Fruit fly (Drosophila melanogaster) whole organism, embryonic: ENCODE results near the gene CG11668.

Experiments used
- Abd-B ChIP-seq: fragments of 200-800 bp; sonication (Bioruptor generic); optimal IDR thresholded peaks from 2 replicates; lab custom pipeline; 2018; ENCODE audit warnings: missing biosample characterization, mild to moderate bottlenecking, missing genetic modification characterization, moderate library complexity
- Aef1 ChIP-seq: fragments of 200-800 bp; sonication (Bioruptor generic); IDR thresholded peaks from 3 replicates; pipeline ENCODE4 v1.3.6; 2022; ENCODE audit warnings: missing biosample characterization, missing genetic modification characterization
- Atf3 ChIP-seq: fragments of 200-800 bp; sonication (Bioruptor generic); optimal IDR thresholded peaks from 3 replicates; lab custom pipeline; 2016; ENCODE audit warnings: missing biosample characterization, missing genetic modification characterization
- Bteb2 ChIP-seq: fragments of 200-800 bp; sonication (Bioruptor generic); optimal IDR thresholded peaks from 2 replicates; lab custom pipeline; 2016; ENCODE audit warnings: missing biosample characterization, missing genetic modification characterization
- CG11247 ChIP-seq: fragments of 200-800 bp; sonication (Bioruptor generic); IDR thresholded peaks from 2 replicates; pipeline ENCODE4 v1.3.6; 2022; ENCODE audit warnings: missing biosample characterization, missing genetic modification characterization
- CG13287 ChIP-seq: fragments of 200-800 bp; sonication (Bioruptor generic); IDR thresholded peaks from 2 replicates; pipeline ENCODE4 v1.3.6; 2022; ENCODE audit warnings: missing biosample characterization, missing genetic modification characterization; ENCODE audit not compliant: partially characterized antibody
- CG13624 ChIP-seq: fragments of 200-800 bp; sonication (Bioruptor generic); optimal IDR thresholded peaks from 2 replicates; lab custom pipeline; 2016; ENCODE audit warnings: missing biosample characterization, missing genetic modification characterization
- CG14710 ChIP-seq: fragments of 200-800 bp; sonication (Bioruptor generic); optimal IDR thresholded peaks from 3 replicates; lab custom pipeline; 2019; ENCODE audit warnings: missing biosample characterization, mild to moderate bottlenecking, missing genetic modification characterization, moderate library complexity
- CG15696 ChIP-seq: fragments of 200-800 bp; sonication (Bioruptor generic); optimal IDR thresholded peaks from 2 replicates; lab custom pipeline; 2019; ENCODE audit warnings: missing biosample characterization, mild to moderate bottlenecking, missing genetic modification characterization, moderate library complexity
- CG1602 ChIP-seq: fragments of 200-800 bp; sonication (Bioruptor generic); optimal IDR thresholded peaks from 3 replicates; lab custom pipeline; 2016; ENCODE audit warnings: missing biosample characterization, missing genetic modification characterization
- CG16779 ChIP-seq: fragments of 200-800 bp; sonication (Bioruptor generic); IDR thresholded peaks from 2 replicates; pipeline ENCODE4 v1.3.6; 2022; ENCODE audit warnings: missing biosample characterization, missing genetic modification characterization
- CG17186 ChIP-seq: fragments of 200-800 bp; sonication (Bioruptor generic); optimal IDR thresholded peaks from 3 replicates; lab custom pipeline; 2017; ENCODE audit warnings: missing biosample characterization, missing genetic modification reagents, missing genetic modification characterization
- CG17802 ChIP-seq: fragments of 200-800 bp; sonication (Bioruptor generic); optimal IDR thresholded peaks from 2 replicates; lab custom pipeline; 2018; ENCODE audit warnings: missing biosample characterization, mild to moderate bottlenecking, missing genetic modification characterization, moderate library complexity
- CG2889 ChIP-seq: fragments of 200-800 bp; sonication (Bioruptor generic); IDR thresholded peaks from 3 replicates; pipeline ENCODE4 v1.3.6; 2022; ENCODE audit warnings: missing biosample characterization, missing genetic modification characterization
- CG34422 ChIP-seq: fragments of 200-800 bp; sonication (Bioruptor generic); IDR thresholded peaks from 3 replicates; pipeline ENCODE4 v1.3.6; 2022; ENCODE audit warnings: missing biosample characterization, missing genetic modification characterization
- CG4617 ChIP-seq: fragments of 200-800 bp; sonication (Bioruptor generic); optimal IDR thresholded peaks from 3 replicates; lab custom pipeline; 2016; ENCODE audit warnings: missing biosample characterization, missing genetic modification characterization, borderline replicate concordance
- CG5953 ChIP-seq: fragments of 200-800 bp; sonication (Bioruptor generic); IDR thresholded peaks from 2 replicates; pipeline ENCODE4 v1.3.6; 2022; ENCODE audit warnings: missing biosample characterization, missing genetic modification characterization
- CG6689 ChIP-seq: fragments of 200-800 bp; sonication (Bioruptor generic); IDR thresholded peaks from 2 replicates; pipeline ENCODE4 v1.3.6; 2022; ENCODE audit warnings: missing biosample characterization, missing genetic modification characterization
- CG6813 ChIP-seq: fragments of 200-800 bp; sonication (Bioruptor generic); optimal IDR thresholded peaks from 2 replicates; lab custom pipeline; 2017; ENCODE audit warnings: missing biosample characterization, missing genetic modification characterization, mild to moderate bottlenecking, moderate library complexity, missing genetic modification reagents
- Dip3 ChIP-seq: fragments of 200-800 bp; sonication (Bioruptor generic); optimal IDR thresholded peaks from 3 replicates; lab custom pipeline; 2016; ENCODE audit warnings: missing biosample characterization, missing genetic modification characterization
- E2f2 ChIP-seq: fragments of 200-800 bp; sonication (Bioruptor generic); IDR thresholded peaks from 2 replicates; pipeline ENCODE4 v1.3.6; 2022; ENCODE audit warnings: missing biosample characterization, missing genetic modification characterization
- Ets65A ChIP-seq: fragments of 200-800 bp; sonication (Bioruptor generic); peaks from one replicate; lab custom pipeline; 2016; ENCODE audit warnings: missing biosample characterization, missing genetic modification characterization
- Kr ChIP-seq: fragments of 200-800 bp; sonication (Bioruptor generic); optimal IDR thresholded peaks from 2 replicates; lab custom pipeline; 2017; ENCODE audit warnings: missing biosample characterization, mild to moderate bottlenecking, missing genetic modification characterization
- Lim3 ChIP-seq: fragments of 200-800 bp; sonication (Bioruptor generic); IDR thresholded peaks from 2 replicates; pipeline ENCODE4 v1.3.6; 2022; ENCODE audit warnings: missing biosample characterization, missing genetic modification characterization
- MTF-1 ChIP-seq: fragments of 200-800 bp; sonication (Bioruptor generic); optimal IDR thresholded peaks from 2 replicates; lab custom pipeline; 2018; ENCODE audit warnings: missing biosample characterization, mild to moderate bottlenecking, missing genetic modification characterization, borderline replicate concordance
- Nf-YB ChIP-seq: fragments of 200-800 bp; sonication (Bioruptor generic); optimal IDR thresholded peaks from 3 replicates; lab custom pipeline; 2019; ENCODE audit warnings: missing biosample characterization, mild to moderate bottlenecking, missing genetic modification characterization, moderate library complexity
- NfI ChIP-seq: fragments of 200-800 bp; sonication (Bioruptor generic); optimal IDR thresholded peaks from 3 replicates; lab custom pipeline; 2018; ENCODE audit warnings: missing biosample characterization, mild to moderate bottlenecking, missing genetic modification characterization, moderate library complexity
- Oaz ChIP-seq: fragments of 200-800 bp; sonication (Bioruptor generic); IDR thresholded peaks from 2 replicates; pipeline ENCODE4 v1.3.6; 2022; ENCODE audit warnings: missing biosample characterization, missing genetic modification characterization
- PHDP ChIP-seq: fragments of 200-800 bp; sonication (Bioruptor generic); optimal IDR thresholded peaks from 3 replicates; lab custom pipeline; 2018; ENCODE audit warnings: missing biosample characterization, mild to moderate bottlenecking, missing genetic modification characterization, moderate library complexity
- Pdp1 ChIP-seq, 2 experiments: fragments of 200-800 bp; sonication (Bioruptor generic); optimal IDR thresholded peaks; 3 replicates each; lab custom pipeline; 2016; ENCODE audit warnings: missing biosample characterization in 2 of 2, missing genetic modification characterization in 2 of 2, mild to moderate bottlenecking in 1 of 2, moderate library complexity in 1 of 2
- Scr ChIP-seq: fragments of 200-800 bp; sonication (Bioruptor generic); IDR thresholded peaks from 2 replicates; pipeline ENCODE4 v1.3.6; 2022; ENCODE audit warnings: missing biosample characterization, missing genetic modification characterization; ENCODE audit not compliant: partially characterized antibody
- ac ChIP-seq: fragments of 200-800 bp; sonication (Bioruptor generic); optimal IDR thresholded peaks from 3 replicates; lab custom pipeline; 2017; ENCODE audit warnings: missing biosample characterization, mild to moderate bottlenecking, missing genetic modification characterization
- az2 ChIP-seq: fragments of 200-800 bp; sonication (Bioruptor generic); optimal IDR thresholded peaks from 3 replicates; lab custom pipeline; 2016; ENCODE audit warnings: missing biosample characterization, missing genetic modification characterization
- cas ChIP-seq: fragments of 200-800 bp; sonication (Bioruptor generic); IDR thresholded peaks from 2 replicates; pipeline ENCODE4 v1.3.6; 2022; ENCODE audit warnings: missing biosample characterization, missing genetic modification characterization
- croc ChIP-seq: fragments of 200-800 bp; sonication (Bioruptor generic); conservative IDR thresholded peaks from 3 replicates; pipeline ENCODE4 v1.3.6; 2022; ENCODE audit warnings: missing biosample characterization, missing genetic modification characterization
- crol ChIP-seq: fragments of 200-800 bp; sonication (Bioruptor generic); IDR thresholded peaks from 2 replicates; pipeline ENCODE4 v1.3.6; 2022; ENCODE audit warnings: missing biosample characterization, missing genetic modification characterization
- disco-r ChIP-seq: fragments of 200-800 bp; sonication (Bioruptor generic); optimal IDR thresholded peaks from 2 replicates; lab custom pipeline; 2016; ENCODE audit warnings: missing biosample characterization, missing genetic modification characterization
- hb ChIP-seq: fragments of 200-800 bp; sonication (Bioruptor generic); IDR thresholded peaks from 3 replicates; pipeline ENCODE4 v1.3.6; 2022; ENCODE audit warnings: missing biosample characterization, missing genetic modification characterization; ENCODE audit not compliant: partially characterized antibody
- inv ChIP-seq: fragments of 200-800 bp; sonication (Bioruptor generic); IDR thresholded peaks from 2 replicates; pipeline ENCODE4 v1.3.6; 2022; ENCODE audit warnings: missing biosample characterization, missing genetic modification characterization; ENCODE audit not compliant: partially characterized antibody
- kay ChIP-seq: fragments of 200-800 bp; sonication (Bioruptor generic); optimal IDR thresholded peaks from 2 replicates; lab custom pipeline; 2016; ENCODE audit warnings: missing biosample characterization, missing genetic modification characterization
- ken ChIP-seq: fragments of 200-800 bp; sonication (Bioruptor generic); IDR thresholded peaks from 3 replicates; pipeline ENCODE4 v1.3.6; 2022; ENCODE audit warnings: missing biosample characterization, missing genetic modification characterization
- odd ChIP-seq: fragments of 200-800 bp; sonication (Bioruptor generic); optimal IDR thresholded peaks from 2 replicates; lab custom pipeline; 2017; ENCODE audit warnings: missing biosample characterization, mild to moderate bottlenecking, missing genetic modification characterization
- otp ChIP-seq: fragments of 200-800 bp; sonication (Bioruptor generic); IDR thresholded peaks from 3 replicates; pipeline ENCODE4, ENCODE4 v1.3.6; 2022; ENCODE audit warnings: missing biosample characterization, missing genetic modification characterization
- salm ChIP-seq: fragments of 200-800 bp; sonication (Bioruptor generic); optimal IDR thresholded peaks from 2 replicates; lab custom pipeline; 2018; ENCODE audit warnings: missing biosample characterization, mild to moderate bottlenecking, missing genetic modification characterization
- sc ChIP-seq, 3 experiments: fragments of >200 bp in 2 of 3; fragments of 200-800 bp in 1 of 3; sonication (Bioruptor generic) in 1 of 3; optimal IDR thresholded peaks; 2 replicates in 2 of 3; 3 replicates in 1 of 3; lab custom pipeline; 2017; ENCODE audit warnings: mild to moderate bottlenecking in 1 of 3, missing biosample characterization in 1 of 3, missing genetic modification characterization in 1 of 3, missing genetic modification reagents in 1 of 3
- scrt ChIP-seq: fragments of 200-800 bp; sonication (Bioruptor generic); optimal IDR thresholded peaks from 2 replicates; lab custom pipeline; 2018; ENCODE audit warnings: missing biosample characterization, mild to moderate bottlenecking, missing genetic modification characterization, moderate library complexity
- sob ChIP-seq: fragments of 200-800 bp; sonication (Bioruptor generic); IDR thresholded peaks from 2 replicates; pipeline ENCODE4 v1.3.6; 2022; ENCODE audit warnings: missing biosample characterization, missing genetic modification characterization
- tup ChIP-seq: fragments of 200-800 bp; sonication (Bioruptor generic); optimal IDR thresholded peaks from 2 replicates; lab custom pipeline; 2016; ENCODE audit warnings: missing biosample characterization, mild to moderate bottlenecking, missing genetic modification characterization, moderate library complexity
- vvl ChIP-seq: fragments of 200-800 bp; sonication (Bioruptor generic); IDR thresholded peaks from 2 replicates; pipeline ENCODE4 v1.3.6; 2022; ENCODE audit warnings: missing biosample characterization, missing genetic modification characterization
- zf30C ChIP-seq: fragments of 200-800 bp; sonication (Bioruptor generic); optimal IDR thresholded peaks from 3 replicates; lab custom pipeline; 2018; ENCODE audit warnings: missing biosample characterization, mild to moderate bottlenecking, missing genetic modification characterization

Gene CG11668

DNA sequence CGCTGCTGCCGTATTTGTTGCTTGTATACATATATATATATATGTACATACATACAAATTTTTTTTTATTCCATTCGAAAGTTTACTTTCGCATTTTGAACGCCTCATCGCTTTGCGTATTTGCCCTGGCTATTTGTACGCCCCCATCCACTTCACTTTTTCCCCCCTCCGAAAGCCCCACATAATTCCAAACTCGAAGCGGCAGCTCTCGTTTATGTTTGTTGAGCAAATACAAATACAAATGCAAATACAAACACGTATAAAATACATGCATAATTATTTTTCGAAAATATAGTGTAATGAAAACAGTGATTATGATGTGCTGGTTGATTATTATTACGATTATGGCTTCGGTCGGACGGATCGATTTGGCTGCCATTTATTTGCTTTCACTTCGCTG is 29.8 kb downstream of the CG11668 start (continued):
- TF ChIP-seq otp (GFP tag; lab: Robert Waterston, UW) = peak; percentile 80; the same call in 2 of the 3 replicates
- TF ChIP-seq Kr (GFP tag; lab: Kevin White, UChicago) = peak; percentile 97
- TF ChIP-seq salm (tag; lab: Kevin White, UChicago) = peak; percentile 94
- peak; percentile 95 for TF ChIP-seq CG6813 (GFP tag; lab: Kevin White, UChicago)
- peak; percentile 47; the same call in 2 of the 3 replicates for TF ChIP-seq croc
- TF ChIP-seq Atf3 (GFP tag; lab: Kevin White, UChicago) = peak; percentile 44
- TF ChIP-seq CG11247 (GFP tag; lab: Robert Waterston, UW) = peak; percentile 64
- no peak for TF ChIP-seq hb
- TF ChIP-seq ac (GFP tag; lab: Kevin White, UChicago) = peak; percentile 87
- TF ChIP-seq inv (GFP tag; lab: Robert Waterston, UW) = no peak
- peak; percentile 60 for TF ChIP-seq NfI (GFP tag; lab: Kevin White, UChicago)
- peak; percentile 77 for TF ChIP-seq sob (GFP tag; lab: Robert Waterston, UW)
- TF ChIP-seq Lim3 = no peak
- TF ChIP-seq crol = peak; percentile 65
- TF ChIP-seq ken (GFP tag; lab: Robert Waterston, UW) = peak; percentile 64; the same call in 1 of the 3 replicates
- peak; percentile 62 for TF ChIP-seq CG1602 (GFP tag; lab: Kevin White, UChicago)
- TF ChIP-seq tup (GFP tag; lab: Kevin White, UChicago) = peak; percentile 57
- peak; percentile 42; the same call in 1 of the 2 replicates for TF ChIP-seq E2f2
- TF ChIP-seq CG6689 = peak; percentile 58
- peak; percentile 17; the same call in 1 of the 3 replicates for TF ChIP-seq Aef1 (GFP tag; lab: Robert Waterston, UW)
- TF ChIP-seq cas (GFP tag; lab: Robert Waterston, UW) = no peak
- TF ChIP-seq Pdp1 (GFP tag; optimal IDR thresholded peaks at IDR 0.05; lab: Kevin White, UChicago) = peak; percentile 52 to 71
- peak; percentile 71 for TF ChIP-seq CG5953 (GFP tag; lab: Robert Waterston, UW)
- TF ChIP-seq CG13287 = no peak
- TF ChIP-seq odd (GFP tag; lab: Kevin White, UChicago) = peak; percentile 92
- peak; percentile 80 for TF ChIP-seq Nf-YB
- TF ChIP-seq CG17186 (GFP tag; lab: Kevin White, UChicago) = peak; percentile 87
- no peak for TF ChIP-seq Dip3 (GFP tag; lab: Kevin White, UChicago)
- TF ChIP-seq Ets65A (GFP tag; lab: Kevin White, UChicago) = no peak
- TF ChIP-seq MTF-1 (GFP tag; lab: Kevin White, UChicago) = peak; percentile 92
- TF ChIP-seq CG14710 = peak; percentile 95
- TF ChIP-seq CG34422 = 0 out of 3 replicates have a peak, but pooled peaks have one; percentile 21
- TF ChIP-seq Bteb2 = peak; percentile 45
- TF ChIP-seq sc (optimal IDR thresholded peaks at IDR 0.05; lab: Kevin White, UChicago) = no peak
- TF ChIP-seq sc (GFP tag; optimal IDR thresholded peaks at IDR 0.05; lab: Kevin White, UChicago) = peak; percentile 93
- TF ChIP-seq CG13624 (GFP tag; lab: Kevin White, UChicago) = peak; percentile 44
- peak; percentile 14 for TF ChIP-seq CG4617
- TF ChIP-seq disco-r = peak; percentile 68
- peak; percentile 49 for TF ChIP-seq Abd-B
- TF ChIP-seq CG15696 = peak; percentile 97
- peak; percentile 45 for TF ChIP-seq az2 (GFP tag; lab: Kevin White, UChicago)
- TF ChIP-seq Scr (GFP tag; lab: Robert Waterston, UW) = no peak
- peak; percentile 86 for TF ChIP-seq vvl (GFP tag; lab: Robert Waterston, UW)
- no peak for TF ChIP-seq CG16779 (GFP tag; lab: Robert Waterston, UW)
- peak; percentile 87 for TF ChIP-seq CG17802 (tag; lab: Kevin White, UChicago)
- TF ChIP-seq kay (GFP tag; lab: Kevin White, UChicago) = peak; percentile 75
- TF ChIP-seq PHDP (tag; lab: Kevin White, UChicago) = peak; percentile 94
- TF ChIP-seq Oaz (GFP tag; lab: Robert Waterston, UW) = no peak
- no peak for TF ChIP-seq CG2889
- TF ChIP-seq zf30C (GFP tag; lab: Kevin White, UChicago) = no peak
- peak; percentile 80 for TF ChIP-seq scrt (GFP tag; lab: Kevin White, UChicago)
